Worm (Caenorhabditis elegans) whole organism, L2 larva: ENCODE results near the gene mrps-18C.

ENCODE experiments used
- R02D3.7 ChIP-seq: fragments of 150-350 bp; optimal IDR thresholded peaks from 2 replicates; lab custom pipeline; 2014; ENCODE audit warnings: missing biosample characterization, missing genetic modification characterization
- blmp-1 ChIP-seq: sonication (generic microtip); optimal IDR thresholded peaks from 2 replicates; lab custom pipeline; 2017; ENCODE audit warnings: missing genetic modification characterization, mild to moderate bottlenecking, missing compliant biosample characterization, antibody characterized with exemption, moderate library complexity; ENCODE audit not compliant: insufficient read depth
- fos-1 ChIP-seq: fragments of 150-350 bp; optimal IDR thresholded peaks from 2 replicates; lab custom pipeline; 2014; ENCODE audit warnings: missing biosample characterization, missing genetic modification characterization
- lin-13 ChIP-seq: fragments of 150-350 bp; optimal IDR thresholded peaks from 2 replicates; lab custom pipeline; 2014; ENCODE audit warnings: missing biosample characterization, missing genetic modification reagents, missing genetic modification characterization
- lin-39 ChIP-seq: fragments of 150-350 bp; optimal IDR thresholded peaks from 2 replicates; lab custom pipeline; 2014; ENCODE audit warnings: missing biosample characterization, missing genetic modification reagents, missing genetic modification characterization
- mdl-1 ChIP-seq, 2 experiments: fragments of 150-350 bp in 1 of 2; sonication (generic microtip) in 1 of 2; optimal IDR thresholded peaks; 2 replicates each; lab custom pipeline; 2017; ENCODE audit warnings: missing biosample characterization in 2 of 2, missing genetic modification characterization in 2 of 2
- nhr-12 ChIP-seq: fragments of 150-350 bp; optimal IDR thresholded peaks from 2 replicates; lab custom pipeline; 2014; ENCODE audit warnings: missing biosample characterization, missing genetic modification characterization
- nhr-23 ChIP-seq: fragments of 150-350 bp; optimal IDR thresholded peaks from 2 replicates; lab custom pipeline; 2014; ENCODE audit warnings: missing biosample characterization, missing genetic modification reagents, missing genetic modification characterization
- nhr-237 ChIP-seq: fragments of 150-350 bp; optimal IDR thresholded peaks from 2 replicates; lab custom pipeline; 2014; ENCODE audit warnings: missing biosample characterization, missing genetic modification characterization
- nhr-6 ChIP-seq: fragments of 150-350 bp; optimal IDR thresholded peaks from 2 replicates; lab custom pipeline; 2014; ENCODE audit warnings: missing biosample characterization, missing genetic modification characterization
- ztf-1 ChIP-seq: fragments of 200-800 bp; sonication (Bioruptor generic); conservative IDR thresholded peaks from 2 replicates; pipeline ENCODE4 v1.3.6; 2022; ENCODE audit warnings: missing genetic modification characterization, missing compliant biosample characterization

DNA sequence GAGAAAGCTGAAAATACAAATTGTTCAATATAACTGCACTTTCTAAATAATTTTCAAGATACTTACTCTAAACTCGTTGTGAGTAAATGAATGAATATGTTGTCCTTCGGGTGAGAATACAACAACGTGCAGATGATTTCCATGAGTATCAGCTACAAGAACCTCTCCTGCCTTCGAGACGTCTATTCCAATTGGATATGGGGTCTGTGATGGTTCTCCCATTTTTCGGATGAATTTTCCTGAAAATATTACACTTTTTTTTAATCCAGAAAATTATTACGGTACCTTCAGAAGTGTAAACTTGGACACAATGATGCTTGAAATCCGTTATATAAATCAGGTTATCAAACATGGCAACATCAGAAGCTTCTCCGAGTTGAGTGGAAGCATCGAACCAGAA lies 40.1 kb upstream of the mrps-18C start:
- no peak for TF ChIP-seq nhr-237
- no peak for TF ChIP-seq ztf-1
- TF ChIP-seq lin-13 (GFP tag; lab: Kevin White, UChicago): no peak
- TF ChIP-seq R02D3.7: no peak
- no peak for TF ChIP-seq nhr-23 (tag; lab: Kevin White, UChicago)
- TF ChIP-seq nhr-12 (tag; lab: Kevin White, UChicago): no peak
- TF ChIP-seq blmp-1 (tag; lab: Kevin White, UChicago): no peak
- no peak for TF ChIP-seq mdl-1 (tag; optimal IDR thresholded peaks at IDR 0.05; lab: Kevin White, UChicago)
- no peak for TF ChIP-seq fos-1 (tag; lab: Kevin White, UChicago)
- TF ChIP-seq lin-39 (tag; lab: Kevin White, UChicago): no peak
- TF ChIP-seq nhr-6 (tag; lab: Kevin White, UChicago): no peak
